Fruit fly (Drosophila melanogaster): ENCODE data around the gene CG10581.

Gene CG10581

dm6 chr3L:21047037-21047436 lies 13.0 kb upstream of the CG10581 start (continued):
- TF ChIP-seq acj6 (GFP tag; optimal IDR thresholded peaks at IDR 0.05) (peak; percentile 18), CG8119 (GFP tag; IDR thresholded peaks at IDR 0.05) (peak; percentile 44; the same call in 1 of the 3 replicates), CG6808 (GFP tag; optimal IDR thresholded peaks at IDR 0.05) (no peak), CG9139 (GFP tag; optimal IDR thresholded peaks at IDR 0.05) (no peak), CG6792 (GFP tag; optimal IDR thresholded peaks at IDR 0.05) (peak; percentile 7), CG11762 (GFP tag; optimal IDR thresholded peaks at IDR 0.05; ENCODE audit: insufficient read depth) (no peak), esn (GFP tag; optimal IDR thresholded peaks at IDR 0.05) (peak; percentile 31), CG11294 (GFP tag; IDR thresholded peaks at IDR 0.05) (no peak), svp (GFP tag) (peak; percentile 51), Hr38 (GFP tag; optimal IDR thresholded peaks at IDR 0.05) (no peak), CG6276 (GFP tag; optimal IDR thresholded peaks at IDR 0.05) (peak; percentile 21), Sox14 (GFP tag; optimal IDR thresholded peaks at IDR 0.05) (no peak), CG32006 (GFP tag; optimal IDR thresholded peaks at IDR 0.05) (peak; percentile 53)

- TF ChIP-seq OdsH (GFP tag; optimal IDR thresholded peaks at IDR 0.05): peak; percentile 45
- no peak for TF ChIP-seq Hr38 (GFP tag; optimal IDR thresholded peaks at IDR 0.05)
- TF ChIP-seq CG8319 (GFP tag; optimal IDR thresholded peaks at IDR 0.05): no peak
- TF ChIP-seq cyc (GFP tag; optimal IDR thresholded peaks at IDR 0.05): no peak
- TF ChIP-seq Smox (GFP tag; optimal IDR thresholded peaks at IDR 0.05): no peak
- no peak for TF ChIP-seq CG34406 (GFP tag; optimal IDR thresholded peaks at IDR 0.05)
- TF ChIP-seq CG6808 (GFP tag; optimal IDR thresholded peaks at IDR 0.05): peak; percentile 20
- no peak for TF ChIP-seq CG6854 (GFP tag; optimal IDR thresholded peaks at IDR 0.05)
- TF ChIP-seq Gug (GFP tag; IDR thresholded peaks at IDR 0.05): peak; percentile 58
- TF ChIP-seq salr (GFP tag; optimal IDR thresholded peaks at IDR 0.05): no peak
- TF ChIP-seq Eip93F (GFP tag; optimal IDR thresholded peaks at IDR 0.05): no peak
- TF ChIP-seq CG6276 (GFP tag; optimal IDR thresholded peaks at IDR 0.05): peak; percentile 47
- peak; percentile 54 for TF ChIP-seq svp (GFP tag)
- no peak for TF ChIP-seq vri (GFP tag; optimal IDR thresholded peaks at IDR 0.05)
- TF ChIP-seq CG9139 (GFP tag; optimal IDR thresholded peaks at IDR 0.05): no peak
- TF ChIP-seq CG6792 (GFP tag; optimal IDR thresholded peaks at IDR 0.05): no peak
- TF ChIP-seq acj6 (GFP tag; optimal IDR thresholded peaks at IDR 0.05): peak; percentile 41
- TF ChIP-seq dac (GFP tag; optimal IDR thresholded peaks at IDR 0.05): no peak
- peak; percentile 28 for TF ChIP-seq CG3032 (tag; optimal IDR thresholded peaks at IDR 0.05)
- TF ChIP-seq CG6163 (GFP tag; IDR thresholded peaks at IDR 0.05): peak; percentile 73
- TF ChIP-seq CG10669 (GFP tag; optimal IDR thresholded peaks at IDR 0.05): peak; percentile 26
- TF ChIP-seq CG8119 (GFP tag; IDR thresholded peaks at IDR 0.05): peak; percentile 72
- TF ChIP-seq Sox102F (GFP tag; optimal IDR thresholded peaks at IDR 0.05): no peak
- peak in 1 of 2 experiments; percentile 6 for TF ChIP-seq ss (GFP tag; optimal IDR thresholded peaks at IDR 0.05)
- no peak for TF ChIP-seq fd85E (GFP tag; optimal IDR thresholded peaks at IDR 0.05)
- peak; percentile 61 for TF ChIP-seq CG15336 (GFP tag; IDR thresholded peaks at IDR 0.05)
- no peak for TF ChIP-seq fd59A (GFP tag; optimal IDR thresholded peaks at IDR 0.05)
- TF ChIP-seq spab (GFP tag; optimal IDR thresholded peaks at IDR 0.05): no peak
- peak; percentile 49; the same call in 1 of the 3 replicates for TF ChIP-seq eg (GFP tag; IDR thresholded peaks at IDR 0.05)
- no peak for TF ChIP-seq esn (GFP tag; optimal IDR thresholded peaks at IDR 0.05)
- TF ChIP-seq CG11294 (GFP tag; IDR thresholded peaks at IDR 0.05): no peak
- TF ChIP-seq Sox14 (GFP tag; optimal IDR thresholded peaks at IDR 0.05): peak; percentile 40
- TF ChIP-seq CG10631 (GFP tag; optimal IDR thresholded peaks at IDR 0.05): no peak
- TF ChIP-seq achi (GFP tag; optimal IDR thresholded peaks at IDR 0.05): peak; percentile 36
- TF ChIP-seq Hr4 (GFP tag; optimal IDR thresholded peaks at IDR 0.05): peak; percentile 65
- no peak for TF ChIP-seq Ets21C (GFP tag; optimal IDR thresholded peaks at IDR 0.05)
- TF ChIP-seq fkh (GFP tag; optimal IDR thresholded peaks at IDR 0.05): no peak
- TF ChIP-seq Eip75B (GFP tag; optimal IDR thresholded peaks at IDR 0.05): peak; percentile 6
- peak; percentile 9 for TF ChIP-seq Lpt (GFP tag; optimal IDR thresholded peaks at IDR 0.05)
- TF ChIP-seq lz (GFP tag; optimal IDR thresholded peaks at IDR 0.05): no peak
- TF ChIP-seq net (GFP tag; optimal IDR thresholded peaks at IDR 0.05): peak; percentile 26
- TF ChIP-seq CG8632 (GFP tag; optimal IDR thresholded peaks at IDR 0.05): no peak
- peak; percentile 33 for TF ChIP-seq CG3919 (GFP tag; optimal IDR thresholded peaks at IDR 0.05)
- TF ChIP-seq CG7368 (GFP tag; optimal IDR thresholded peaks at IDR 0.05): no peak
- TF ChIP-seq Blimp-1 (GFP tag; optimal IDR thresholded peaks at IDR 0.05): no peak
- peak; percentile 74 for TF ChIP-seq CG32006 (GFP tag; optimal IDR thresholded peaks at IDR 0.05)
These were observed 12.2 kb upstream of the CG10581 start for dm6 chr3L:21046107-21046708.
